Worm (Caenorhabditis elegans) whole organism, L4/young adult: ENCODE data around the gene gst-38.

Source experiments
- W03F9.2 ChIP-seq: fragments of 150-350 bp; optimal IDR thresholded peaks from 2 replicates; lab custom pipeline; 2014; ENCODE audit warnings: missing biosample characterization, missing genetic modification characterization
- him-1 ChIP-seq: sonication (generic microtip); optimal IDR thresholded peaks from 2 replicates; lab custom pipeline; 2016; ENCODE audit warnings: missing genotype, missing genetic modification reagents, missing genetic modification characterization, missing compliant biosample characterization

DNA sequence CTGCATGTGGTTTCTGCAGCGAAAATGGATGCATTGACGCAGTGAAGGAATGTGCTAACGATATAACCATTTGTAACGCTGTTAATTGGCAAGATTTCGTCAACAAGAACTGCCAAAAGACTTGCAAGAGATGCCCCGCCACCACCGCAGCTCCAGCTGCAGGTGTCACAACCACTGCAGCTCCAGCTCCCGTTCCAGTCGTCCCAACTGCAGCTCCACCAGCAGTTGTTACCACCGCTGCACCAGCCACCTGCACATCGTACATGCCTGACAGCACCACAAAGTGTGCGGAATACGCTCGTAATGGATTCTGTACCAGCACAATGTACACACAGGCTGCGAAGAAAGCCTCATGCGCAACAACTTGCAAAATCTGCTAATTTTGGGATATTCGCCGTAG lies 3.2 kb downstream of the gst-38 start:
- no peak for TF ChIP-seq W03F9.2
- no peak for TF ChIP-seq him-1 (tag; lab: Kevin White, UChicago)
